Fruit fly (Drosophila melanogaster) whole organism, embryonic: ENCODE results near the gene CG8173.

Experiments
- BEAF-32 ChIP-seq: fragments of 200-800 bp; sonication (Bioruptor generic); optimal IDR thresholded peaks from 3 replicates; lab custom pipeline; 2017; ENCODE audit warnings: missing biosample characterization, missing genetic modification characterization, mild to moderate bottlenecking, moderate library complexity, missing genetic modification reagents
- CG10959 ChIP-seq: fragments of 200-800 bp; sonication (Bioruptor generic); IDR thresholded peaks from 2 replicates; pipeline ENCODE4 v1.3.6; 2022; ENCODE audit warnings: missing biosample characterization, missing genetic modification characterization
- CG11093 ChIP-seq: fragments of 200-800 bp; sonication (Bioruptor generic); IDR thresholded peaks from 3 replicates; pipeline ENCODE4 v1.3.6; 2022; ENCODE audit warnings: missing biosample characterization, missing genetic modification characterization
- CG11456 ChIP-seq: fragments of 200-800 bp; sonication (Bioruptor generic); IDR thresholded peaks from 3 replicates; pipeline ENCODE4 v1.3.6; 2022; ENCODE audit warnings: missing biosample characterization, missing genetic modification characterization
- CG12104 ChIP-seq: fragments of 200-800 bp; sonication (Bioruptor generic); optimal IDR thresholded peaks from 3 replicates; lab custom pipeline; 2016; ENCODE audit warnings: missing biosample characterization, missing genetic modification characterization
- CG13287 ChIP-seq: fragments of 200-800 bp; sonication (Bioruptor generic); IDR thresholded peaks from 2 replicates; pipeline ENCODE4 v1.3.6; 2022; ENCODE audit warnings: missing biosample characterization, missing genetic modification characterization; ENCODE audit not compliant: partially characterized antibody
- CG15696 ChIP-seq: fragments of 200-800 bp; sonication (Bioruptor generic); optimal IDR thresholded peaks from 2 replicates; lab custom pipeline; 2019; ENCODE audit warnings: missing biosample characterization, mild to moderate bottlenecking, missing genetic modification characterization, moderate library complexity
- CG17361 ChIP-seq: fragments of 200-800 bp; sonication (Bioruptor generic); IDR thresholded peaks from 3 replicates; pipeline ENCODE4 v1.3.6; 2022; ENCODE audit warnings: missing biosample characterization, missing genetic modification characterization
- CG18476 ChIP-seq: fragments of 200-800 bp; sonication (Bioruptor generic); optimal IDR thresholded peaks from 2 replicates; lab custom pipeline; 2016; ENCODE audit warnings: missing biosample characterization, mild to moderate bottlenecking, missing genetic modification characterization
- CG2202 ChIP-seq: fragments of 200-800 bp; sonication (Bioruptor generic); optimal IDR thresholded peaks from 2 replicates; lab custom pipeline; 2018; ENCODE audit warnings: missing biosample characterization, mild to moderate bottlenecking, missing genetic modification characterization
- CG30431 ChIP-seq: fragments of 200-800 bp; sonication (Bioruptor generic); optimal IDR thresholded peaks from 2 replicates; lab custom pipeline; 2017; ENCODE audit warnings: missing biosample characterization, missing genetic modification characterization
- CG3065 ChIP-seq: fragments of 200-800 bp; sonication (Bioruptor generic); optimal IDR thresholded peaks from 2 replicates; lab custom pipeline; 2016; ENCODE audit warnings: missing biosample characterization, missing genetic modification characterization
- CG31388 ChIP-seq: fragments of 200-800 bp; sonication (Bioruptor generic); optimal IDR thresholded peaks from 2 replicates; lab custom pipeline; 2016; ENCODE audit warnings: missing biosample characterization, missing genetic modification characterization
- CG3726 ChIP-seq: fragments of 200-800 bp; sonication (Bioruptor generic); IDR thresholded peaks from 3 replicates; pipeline ENCODE4, ENCODE4 v1.3.6; 2022; ENCODE audit warnings: missing biosample characterization, missing genetic modification characterization
- CG4730 ChIP-seq: fragments of 200-800 bp; sonication (Bioruptor generic); IDR thresholded peaks from 2 replicates; pipeline ENCODE4 v1.3.6; 2022; ENCODE audit warnings: missing biosample characterization, missing genetic modification characterization
- CG6272 ChIP-seq: fragments of 200-800 bp; sonication (Bioruptor generic); IDR thresholded peaks from 2 replicates; pipeline ENCODE4 v1.3.6; 2022; ENCODE audit warnings: missing biosample characterization, missing genetic modification characterization
- CG6654 ChIP-seq: fragments of 200-800 bp; sonication (Bioruptor generic); optimal IDR thresholded peaks from 2 replicates; lab custom pipeline; 2017; ENCODE audit warnings: missing biosample characterization, mild to moderate bottlenecking, missing genetic modification characterization
- CG6791 ChIP-seq: fragments of 200-800 bp; sonication (Bioruptor generic); IDR thresholded peaks from 3 replicates; pipeline ENCODE4 v1.3.6; 2022; ENCODE audit warnings: missing biosample characterization, missing genetic modification characterization; ENCODE audit not compliant: partially characterized antibody
- CG6813 ChIP-seq: fragments of 200-800 bp; sonication (Bioruptor generic); optimal IDR thresholded peaks from 2 replicates; lab custom pipeline; 2017; ENCODE audit warnings: missing biosample characterization, missing genetic modification characterization, mild to moderate bottlenecking, moderate library complexity, missing genetic modification reagents
- CG6854 ChIP-seq: fragments of 200-800 bp; sonication (Bioruptor generic); optimal IDR thresholded peaks from 3 replicates; lab custom pipeline; 2017; ENCODE audit warnings: missing biosample characterization, mild to moderate bottlenecking, missing genetic modification characterization
- CG7372 ChIP-seq: fragments of 200-800 bp; sonication (Bioruptor generic); IDR thresholded peaks from 2 replicates; pipeline ENCODE4 v1.3.6; 2022; ENCODE audit warnings: missing biosample characterization, missing genetic modification characterization
- CG7745 ChIP-seq: fragments of 200-800 bp; sonication (Bioruptor generic); optimal IDR thresholded peaks from 2 replicates; lab custom pipeline; 2018; ENCODE audit warnings: missing biosample characterization, mild to moderate bottlenecking, missing genetic modification characterization, moderate library complexity
- CG9817 ChIP-seq: fragments of 200-800 bp; sonication (Bioruptor generic); optimal IDR thresholded peaks from 2 replicates; lab custom pipeline; 2018; ENCODE audit warnings: missing biosample characterization, mild to moderate bottlenecking, missing genetic modification characterization, moderate library complexity
- D19B ChIP-seq: fragments of 200-800 bp; sonication (Bioruptor generic); optimal IDR thresholded peaks from 2 replicates; lab custom pipeline; 2017; ENCODE audit warnings: missing biosample characterization, mild to moderate bottlenecking, missing genetic modification characterization
- Dfd ChIP-seq, 2 experiments: fragments of >200 bp; optimal IDR thresholded peaks; 2 replicates each; lab custom pipeline; 2017; ENCODE audit warnings: missing biosample characterization in 2 of 2, missing genetic modification characterization in 2 of 2
- Hr39 ChIP-seq: fragments of >200 bp; optimal IDR thresholded peaks from 2 replicates; lab custom pipeline; 2017
- Hsf ChIP-seq: fragments of 200-800 bp; sonication (Bioruptor generic); optimal IDR thresholded peaks from 3 replicates; lab custom pipeline; 2016; ENCODE audit warnings: missing biosample characterization, missing genetic modification characterization
- Mad ChIP-seq: fragments of 200-800 bp; sonication (Bioruptor generic); optimal IDR thresholded peaks from 2 replicates; lab custom pipeline; 2016; ENCODE audit warnings: missing biosample characterization, missing genetic modification characterization
- Myb ChIP-seq: fragments of 200-800 bp; sonication (Bioruptor generic); optimal IDR thresholded peaks from 2 replicates; lab custom pipeline; 2016; ENCODE audit warnings: missing biosample characterization, missing genetic modification characterization
- NFAT ChIP-seq: fragments of 200-800 bp; sonication (Bioruptor generic); IDR thresholded peaks from 2 replicates; pipeline ENCODE4 v1.3.6; 2022; ENCODE audit warnings: missing biosample characterization, missing genetic modification characterization
- Scr ChIP-seq: fragments of 200-800 bp; sonication (Bioruptor generic); IDR thresholded peaks from 2 replicates; pipeline ENCODE4 v1.3.6; 2022; ENCODE audit warnings: missing biosample characterization, missing genetic modification characterization; ENCODE audit not compliant: partially characterized antibody
- Ssrp ChIP-seq: fragments of 200-800 bp; sonication (Bioruptor generic); optimal IDR thresholded peaks from 2 replicates; lab custom pipeline; 2018; ENCODE audit warnings: missing biosample characterization, mild to moderate bottlenecking, missing genetic modification characterization, moderate library complexity
- Vsx1 ChIP-seq: fragments of 200-800 bp; sonication (Bioruptor generic); optimal IDR thresholded peaks from 2 replicates; lab custom pipeline; 2017; ENCODE audit warnings: missing biosample characterization, mild to moderate bottlenecking, missing genetic modification characterization, missing genetic modification reagents
- ab ChIP-seq: fragments of 200-800 bp; sonication (Bioruptor generic); optimal IDR thresholded peaks from 2 replicates; lab custom pipeline; 2016; ENCODE audit warnings: missing biosample characterization, missing genetic modification characterization
- danr ChIP-seq: fragments of 200-800 bp; sonication (Bioruptor generic); IDR thresholded peaks from 2 replicates; pipeline ENCODE4 v1.3.6; 2022; ENCODE audit warnings: missing biosample characterization, missing genetic modification characterization
- disco-r ChIP-seq: fragments of 200-800 bp; sonication (Bioruptor generic); optimal IDR thresholded peaks from 2 replicates; lab custom pipeline; 2016; ENCODE audit warnings: missing biosample characterization, missing genetic modification characterization
- kah ChIP-seq: fragments of 200-800 bp; sonication (Bioruptor generic); optimal IDR thresholded peaks from 2 replicates; lab custom pipeline; 2018; ENCODE audit warnings: missing biosample characterization, mild to moderate bottlenecking, missing genetic modification characterization
- lab ChIP-seq: fragments of 200-800 bp; sonication (Bioruptor generic); optimal IDR thresholded peaks from 3 replicates; lab custom pipeline; 2017; ENCODE audit warnings: missing biosample characterization, missing genetic modification characterization, mild to moderate bottlenecking, moderate library complexity, missing genetic modification reagents
- odd ChIP-seq: fragments of 200-800 bp; sonication (Bioruptor generic); optimal IDR thresholded peaks from 2 replicates; lab custom pipeline; 2017; ENCODE audit warnings: missing biosample characterization, mild to moderate bottlenecking, missing genetic modification characterization
- phol ChIP-seq: fragments of 200-800 bp; sonication (Bioruptor generic); optimal IDR thresholded peaks from 3 replicates; lab custom pipeline; 2018; ENCODE audit warnings: missing biosample characterization, mild to moderate bottlenecking, missing genetic modification characterization, moderate library complexity
- pum ChIP-seq: fragments of 200-800 bp; sonication (Bioruptor generic); optimal IDR thresholded peaks from 2 replicates; lab custom pipeline; 2016; ENCODE audit warnings: missing biosample characterization, missing genetic modification characterization
- scrt ChIP-seq: fragments of 200-800 bp; sonication (Bioruptor generic); optimal IDR thresholded peaks from 2 replicates; lab custom pipeline; 2018; ENCODE audit warnings: missing biosample characterization, mild to moderate bottlenecking, missing genetic modification characterization, moderate library complexity
- sd ChIP-seq: fragments of 200-800 bp; sonication (Bioruptor generic); optimal IDR thresholded peaks from 3 replicates; lab custom pipeline; 2018; ENCODE audit warnings: missing biosample characterization, mild to moderate bottlenecking, missing genetic modification characterization, moderate library complexity
- stwl ChIP-seq: fragments of 200-800 bp; sonication (Bioruptor generic); optimal IDR thresholded peaks from 3 replicates; lab custom pipeline; 2018; ENCODE audit warnings: missing biosample characterization, mild to moderate bottlenecking, missing genetic modification characterization, moderate library complexity
- sug ChIP-seq: fragments of 200-800 bp; optimal IDR thresholded peaks from 2 replicates; lab custom pipeline; 2019; ENCODE audit warnings: missing biosample characterization, mild to moderate bottlenecking, missing genetic modification characterization, moderate library complexity
- tgo ChIP-seq: fragments of 200-800 bp; sonication (Bioruptor generic); IDR thresholded peaks from 3 replicates; pipeline ENCODE4 v1.3.6; 2022; ENCODE audit warnings: missing biosample characterization, missing genetic modification characterization
- trh ChIP-seq: fragments of 200-800 bp; sonication (Bioruptor generic); optimal IDR thresholded peaks from 2 replicates; lab custom pipeline; 2016; ENCODE audit warnings: missing biosample characterization, missing genetic modification characterization
- tx ChIP-seq: fragments of 200-800 bp; sonication (Bioruptor generic); optimal IDR thresholded peaks from 2 replicates; lab custom pipeline; 2016; ENCODE audit warnings: missing biosample characterization, missing genetic modification characterization
- wdn ChIP-seq: fragments of 200-800 bp; sonication (Bioruptor generic); IDR thresholded peaks from 2 replicates; pipeline ENCODE4 v1.3.6; 2022; ENCODE audit warnings: missing biosample characterization, missing genetic modification characterization
- zf30C ChIP-seq: fragments of 200-800 bp; sonication (Bioruptor generic); optimal IDR thresholded peaks from 3 replicates; lab custom pipeline; 2018; ENCODE audit warnings: missing biosample characterization, mild to moderate bottlenecking, missing genetic modification characterization

CG8173 gene

dm6 chrX:17712995-17713739, 3.7 kb upstream of the CG8173 start (continued):
- peak; percentile 17 for TF ChIP-seq D19B (GFP tag; lab: Kevin White, UChicago)
- no peak for TF ChIP-seq ab (GFP tag; lab: Kevin White, UChicago)
- TF ChIP-seq sd (tag; lab: Kevin White, UChicago), result no peak
- peak; percentile 44 for TF ChIP-seq CG4730
- TF ChIP-seq CG15696 (tag; lab: Kevin White, UChicago), result peak; percentile 65
- TF ChIP-seq Scr (GFP tag; lab: Robert Waterston, UW), result no peak
- peak; percentile 70 for TF ChIP-seq phol (tag; lab: Kevin White, UChicago)
- peak; percentile 75 for TF ChIP-seq odd (GFP tag; lab: Kevin White, UChicago)
- TF ChIP-seq CG3726 (GFP tag; lab: Robert Waterston, UW), result peak; percentile 62; the same call in 1 of the 3 replicates
- TF ChIP-seq Ssrp (tag; lab: Kevin White, UChicago), result peak; percentile 47
- peak; percentile 36; the same call in 2 of the 3 replicates for TF ChIP-seq tgo (GFP tag; lab: Robert Waterston, UW)
- TF ChIP-seq CG6813 (GFP tag; lab: Kevin White, UChicago), result peak; percentile 29
- peak; percentile 22 for TF ChIP-seq CG18476 (GFP tag; lab: Kevin White, UChicago)
- peak; percentile 45 for TF ChIP-seq Vsx1 (GFP tag; lab: Kevin White, UChicago)
- peak; percentile 23 for TF ChIP-seq CG12104 (GFP tag; lab: Kevin White, UChicago)
- TF ChIP-seq NFAT, result peak; percentile 20; the same call in 1 of the 2 replicates
- no peak for TF ChIP-seq wdn (GFP tag; lab: Robert Waterston, UW)
- no peak for TF ChIP-seq CG13287
- no peak for TF ChIP-seq Mad (GFP tag; lab: Kevin White, UChicago)
- no peak for TF ChIP-seq CG6791
- no peak for TF ChIP-seq disco-r (GFP tag; lab: Kevin White, UChicago)
- TF ChIP-seq Hr39 (lab: Kevin White, UChicago), result peak; percentile 88
- no peak for TF ChIP-seq trh (GFP tag; lab: Kevin White, UChicago)
- TF ChIP-seq CG31388 (GFP tag; lab: Kevin White, UChicago), result no peak
- peak; percentile 20 for TF ChIP-seq scrt (GFP tag; lab: Kevin White, UChicago)
- TF ChIP-seq CG6654 (GFP tag; lab: Kevin White, UChicago), result peak; percentile 29
- TF ChIP-seq BEAF-32 (GFP tag; lab: Kevin White, UChicago), result no peak
- TF ChIP-seq tx (GFP tag; lab: Kevin White, UChicago), result no peak
- no peak for TF ChIP-seq CG7745 (tag; lab: Kevin White, UChicago)
- peak; percentile 21 for TF ChIP-seq CG9817 (tag; lab: Kevin White, UChicago)
- TF ChIP-seq CG17361 (GFP tag; lab: Robert Waterston, UW), result peak; percentile 90
- peak; percentile 50 for TF ChIP-seq CG10959 (GFP tag; lab: Robert Waterston, UW)
- TF ChIP-seq CG30431 (GFP tag; lab: Kevin White, UChicago), result peak; percentile 62
- peak; percentile 52 for TF ChIP-seq CG7372
- peak; percentile 4 for TF ChIP-seq sug (tag; lab: Kevin White, UChicago)
- peak; percentile 79 for TF ChIP-seq zf30C (GFP tag; lab: Kevin White, UChicago)
- TF ChIP-seq pum (GFP tag; lab: Kevin White, UChicago), result no peak
- TF ChIP-seq kah (GFP tag; lab: Kevin White, UChicago), result no peak
- TF ChIP-seq danr (GFP tag; lab: Robert Waterston, UW), result peak; percentile 72
- peak; percentile 55 for TF ChIP-seq lab (GFP tag; lab: Kevin White, UChicago)
- TF ChIP-seq CG11456 (GFP tag; lab: Robert Waterston, UW), result peak; percentile 76
- no peak for TF ChIP-seq CG3065 (GFP tag; lab: Kevin White, UChicago)
- peak; percentile 31 for TF ChIP-seq CG2202 (tag; lab: Kevin White, UChicago)
- no peak for TF ChIP-seq Hsf (GFP tag; lab: Kevin White, UChicago)
- TF ChIP-seq CG6854 (GFP tag; lab: Kevin White, UChicago), result peak; percentile 0
- TF ChIP-seq Dfd (GFP tag; optimal IDR thresholded peaks at IDR 0.05; lab: Kevin White, UChicago), result peak in 1 of 2 experiments; percentile 38
- no peak for TF ChIP-seq Myb
- no peak for TF ChIP-seq stwl (tag; lab: Kevin White, UChicago)
- TF ChIP-seq CG11093 (GFP tag; lab: Robert Waterston, UW), result no peak
- TF ChIP-seq CG6272 (GFP tag; lab: Robert Waterston, UW), result peak; percentile 27; the same call in 1 of the 2 replicates
